Worm (Caenorhabditis elegans) whole organism, young adult: Measurements from ENCODE around the gene srh-79.

ENCODE experiments used
- B0035.1 ChIP-seq: sonication (generic microtip); optimal IDR thresholded peaks from 2 replicates; lab custom pipeline; 2016; ENCODE audit warnings: missing genetic modification characterization, mild to moderate bottlenecking, missing compliant biosample characterization, missing genotype, missing genetic modification reagents
- dpl-1 ChIP-seq: fragments of 150-350 bp; optimal IDR thresholded peaks from 2 replicates; lab custom pipeline; 2014; ENCODE audit warnings: missing biosample characterization, missing genetic modification reagents, missing genetic modification characterization
- egl-44 ChIP-seq: fragments of 200-800 bp; sonication (Bioruptor generic); IDR thresholded peaks from 2 replicates; pipeline ENCODE4 v1.3.6; 2022; ENCODE audit warnings: missing genetic modification reagents, missing genetic modification characterization, missing compliant biosample characterization
- ekl-4 ChIP-seq: fragments of 200-800 bp; sonication (Bioruptor generic); IDR thresholded peaks from 2 replicates; pipeline ENCODE4 v1.3.6; 2022; ENCODE audit warnings: missing genetic modification reagents, missing genetic modification characterization, missing compliant biosample characterization
- fkh-3 ChIP-seq: sonication (generic microtip); optimal IDR thresholded peaks from 2 replicates; lab custom pipeline; 2016; ENCODE audit warnings: mild to moderate bottlenecking, missing genetic modification characterization, missing compliant biosample characterization
- lin-35 ChIP-seq, 3 experiments: fragments of 150-350 bp in 2 of 3; sonication (generic microtip) in 1 of 3; optimal IDR thresholded peaks; 2 replicates each; lab custom pipeline; 2014 to 2018; ENCODE audit warnings: missing biosample characterization in 3 of 3, missing genetic modification characterization in 3 of 3, missing genetic modification reagents in 3 of 3
- madf-8 ChIP-seq: fragments of 200-800 bp; sonication (Bioruptor generic); conservative IDR thresholded peaks from 2 replicates; pipeline ENCODE4 v1.3.6; 2022; ENCODE audit warnings: missing genetic modification reagents, missing genetic modification characterization, missing compliant biosample characterization
- repo-1 ChIP-seq: sonication (generic microtip); optimal IDR thresholded peaks from 2 replicates; lab custom pipeline; 2017; ENCODE audit warnings: mild to moderate bottlenecking, missing genetic modification characterization, missing compliant biosample characterization
- unc-130 ChIP-seq: sonication (generic microtip); optimal IDR thresholded peaks from 2 replicates; lab custom pipeline; 2016; ENCODE audit warnings: missing genetic modification reagents, missing genetic modification characterization, missing compliant biosample characterization
- unc-62 ChIP-seq: fragments of 150-350 bp; optimal IDR thresholded peaks from 2 replicates; lab custom pipeline; 2014; ENCODE audit warnings: missing biosample characterization, missing genetic modification reagents, missing genetic modification characterization
- zfh-2 ChIP-seq: fragments of 200-800 bp; sonication (Bioruptor generic); conservative IDR thresholded peaks from 2 replicates; pipeline ENCODE4 v1.3.6; 2022; ENCODE audit warnings: missing genetic modification reagents, missing genetic modification characterization, missing compliant biosample characterization
- ztf-28 ChIP-seq: fragments of 200-800 bp; sonication (Bioruptor generic); IDR thresholded peaks from 2 replicates; pipeline ENCODE4 v1.3.6; 2022; ENCODE audit warnings: missing genetic modification reagents, missing genetic modification characterization, missing compliant biosample characterization

ce11 chrV:7548017-7548416, 50.5 kb downstream of the srh-79 start:
- TF ChIP-seq unc-130 (GFP tag; lab: Kevin White, UChicago) (no peak), zfh-2 (GFP tag; lab: Robert Waterston, UW) (no peak), ztf-28 (GFP tag; lab: Robert Waterston, UW) (no peak), madf-8 (GFP tag; lab: Robert Waterston, UW) (no peak), egl-44 (GFP tag; lab: Robert Waterston, UW) (no peak), dpl-1 (no peak), lin-35 (GFP tag; optimal IDR thresholded peaks at IDR 0.05; lab: Kevin White, UChicago) (no peak), ekl-4 (no peak), fkh-3 (tag; lab: Kevin White, UChicago) (no peak), unc-62 (no peak), B0035.1 (tag; lab: Kevin White, UChicago) (no peak), repo-1 (tag; lab: Kevin White, UChicago) (no peak)
